Worm (Caenorhabditis elegans) whole organism, L4/young adult: ENCODE results near the gene nep-3.

Source experiments
- W03F9.2 ChIP-seq: fragments of 150-350 bp; optimal IDR thresholded peaks from 2 replicates; lab custom pipeline; 2014; ENCODE audit warnings: missing biosample characterization, missing genetic modification characterization
- dao-5 ChIP-seq: sonication (generic microtip); optimal IDR thresholded peaks from 2 replicates; lab custom pipeline; 2016; ENCODE audit warnings: missing genotype, missing genetic modification characterization, moderate library complexity, missing compliant biosample characterization
- him-1 ChIP-seq: sonication (generic microtip); optimal IDR thresholded peaks from 2 replicates; lab custom pipeline; 2016; ENCODE audit warnings: missing genotype, missing genetic modification reagents, missing genetic modification characterization, missing compliant biosample characterization

ce11 chrII:3850655-3851054, 26.4 kb downstream of the nep-3 start, which contains the start of gene nhr-72:
- no peak for TF ChIP-seq him-1 (tag; lab: Kevin White, UChicago)
- no peak for TF ChIP-seq dao-5 (tag; lab: Kevin White, UChicago)
- no peak for TF ChIP-seq W03F9.2
